Worm (Caenorhabditis elegans) whole organism, midembryonic: Measurements from ENCODE around the gene nas-31.

ENCODE experiments used
- cog-1 ChIP-seq: sonication (generic microtip); optimal IDR thresholded peaks from 2 replicates; lab custom pipeline; 2016; ENCODE audit warnings: missing genetic modification characterization, missing compliant biosample characterization
- flt-1 ChIP-seq: fragments of 200-800 bp; sonication (Bioruptor generic); IDR thresholded peaks from 2 replicates; pipeline ENCODE4 v1.3.6; 2022; ENCODE audit warnings: missing genetic modification characterization, missing compliant biosample characterization
- klf-2 ChIP-seq: fragments of 200-800 bp; sonication (Bioruptor generic); conservative IDR thresholded peaks from 2 replicates; pipeline ENCODE4 v1.3.6; 2022; ENCODE audit warnings: missing genetic modification reagents, missing genetic modification characterization, missing compliant biosample characterization
- ref-1 ChIP-seq: fragments of 200-800 bp; sonication (Bioruptor generic); conservative IDR thresholded peaks from 2 replicates; pipeline ENCODE4 v1.3.6; 2022; ENCODE audit warnings: missing genetic modification reagents, missing genetic modification characterization, missing compliant biosample characterization
- ztf-23 ChIP-seq: fragments of 200-800 bp; sonication (Bioruptor generic); IDR thresholded peaks from 2 replicates; pipeline ENCODE4 v1.3.6; 2022; ENCODE audit warnings: missing genetic modification reagents, missing genetic modification characterization, missing compliant biosample characterization
- ztf-29 ChIP-seq: fragments of 200-800 bp; sonication (Bioruptor generic); IDR thresholded peaks from 2 replicates; pipeline ENCODE4 v1.3.6; 2022; ENCODE audit warnings: missing genetic modification reagents, missing genetic modification characterization, missing compliant biosample characterization

ce11 chrV:10890980-10891379, 30.7 kb downstream of the nas-31 start, which contains the start of gene F32D8.12:
- TF ChIP-seq cog-1 (tag; lab: Kevin White, UChicago) = no peak
- no peak for TF ChIP-seq klf-2 (GFP tag; lab: Robert Waterston, UW)
- TF ChIP-seq flt-1 (GFP tag; lab: Robert Waterston, UW) = no peak
- TF ChIP-seq ref-1 = no peak
- no peak for TF ChIP-seq ztf-23
- no peak for TF ChIP-seq ztf-29 (GFP tag; lab: Robert Waterston, UW)
